Fruit fly (Drosophila melanogaster): Measurements from ENCODE around the gene Ir94g.

- TF ChIP-seq CG8478 (optimal IDR thresholded peaks at IDR 0.05) (no peak), Dll (optimal IDR thresholded peaks at IDR 0.05) (no peak), usp (GFP tag; optimal IDR thresholded peaks at IDR 0.05) (no peak)
Observed at dm6 chr3R:23534609-23535008, 50.9 kb downstream of the Ir94g start, which contains the start of gene Ugt303B3.

Data from whole organism.